Worm (Caenorhabditis elegans): ENCODE results near the gene C47E12.3.

DNA sequence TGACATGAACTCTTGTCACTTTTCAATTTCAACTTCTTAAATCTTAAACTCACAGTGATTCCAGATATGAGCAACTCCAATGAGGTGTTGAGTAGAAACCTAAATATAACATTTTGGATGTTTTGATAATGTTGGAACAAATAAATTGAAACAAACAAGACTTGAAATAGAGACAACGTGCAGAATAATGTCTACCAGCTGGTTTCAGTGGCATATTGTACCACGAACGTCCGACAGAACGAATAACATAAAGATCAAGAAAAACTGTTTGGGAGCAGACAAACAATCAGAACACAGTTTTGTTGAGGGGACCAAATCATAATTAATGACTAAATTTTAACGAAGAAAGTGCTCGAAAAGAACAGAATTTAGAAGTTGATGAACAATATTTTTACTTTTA lies 48.3 kb downstream of the C47E12.3 start, which contains the start of gene gon-1:
- TF ChIP-seq cog-1 (tag; optimal IDR thresholded peaks at IDR 0.05) = no peak
- TF ChIP-seq ztf-29 (GFP tag; IDR thresholded peaks at IDR 0.05) = no peak
- no peak for TF ChIP-seq klf-2 (GFP tag; conservative IDR thresholded peaks at IDR 0.05)
- TF ChIP-seq ref-1 (GFP tag; conservative IDR thresholded peaks at IDR 0.05) = no peak
- no peak for TF ChIP-seq flt-1 (GFP tag; IDR thresholded peaks at IDR 0.05)
- no peak for TF ChIP-seq tab-1 (GFP tag; IDR thresholded peaks at IDR 0.05)
- TF ChIP-seq T22C8.4 (GFP tag; IDR thresholded peaks at IDR 0.05) = no peak
